Worm (Caenorhabditis elegans): Measurements from ENCODE around the gene F40G9.6.

ce11 chrIII:188426-188888 is 9.1 kb downstream of the F40G9.6 start, which contains the start of gene ubc-20:
- no peak for TF ChIP-seq unc-86 (tag; optimal IDR thresholded peaks at IDR 0.05)
- no peak for TF ChIP-seq pqm-1 (tag; optimal IDR thresholded peaks at IDR 0.05)
- TF ChIP-seq blmp-1 (tag; optimal IDR thresholded peaks at IDR 0.05): peak; percentile 12
- no peak for TF ChIP-seq lin-15B (tag; optimal IDR thresholded peaks at IDR 0.05)
- TF ChIP-seq unc-130 (tag; optimal IDR thresholded peaks at IDR 0.05): no peak
- no peak for TF ChIP-seq snpc-4 (tag; optimal IDR thresholded peaks at IDR 0.05)
- TF ChIP-seq elt-3 (tag; optimal IDR thresholded peaks at IDR 0.05): no peak
- no peak for TF ChIP-seq fos-1 (tag; optimal IDR thresholded peaks at IDR 0.05)
- no peak for TF ChIP-seq egl-27 (tag; optimal IDR thresholded peaks at IDR 0.05)
- TF ChIP-seq ama-1 (optimal IDR thresholded peaks at IDR 0.05): no peak
- TF ChIP-seq aha-1 (tag; optimal IDR thresholded peaks at IDR 0.05): no peak
